Fruit fly (Drosophila melanogaster) whole organism, embryonic: ENCODE results near the gene Ugt37D1.

Experiments used
- CG10321 ChIP-seq: fragments of 200-800 bp; sonication (Bioruptor generic); IDR thresholded peaks from 2 replicates; pipeline ENCODE4 v1.3.6; 2022; ENCODE audit warnings: missing biosample characterization, missing genetic modification characterization
- CG10565 ChIP-seq: fragments of 200-800 bp; sonication (Bioruptor generic); optimal IDR thresholded peaks from 3 replicates; lab custom pipeline; 2016; ENCODE audit warnings: missing biosample characterization, mild to moderate bottlenecking, missing genetic modification characterization
- CG12299 ChIP-seq: fragments of 200-800 bp; sonication (Bioruptor generic); optimal IDR thresholded peaks from 2 replicates; lab custom pipeline; 2018; ENCODE audit warnings: missing biosample characterization, mild to moderate bottlenecking, missing genetic modification characterization
- CG1529 ChIP-seq: fragments of 200-800 bp; sonication (Bioruptor generic); optimal IDR thresholded peaks from 3 replicates; lab custom pipeline; 2018; ENCODE audit warnings: missing biosample characterization, missing genetic modification characterization
- CG15479 ChIP-seq: fragments of 200-800 bp; sonication (Bioruptor generic); optimal IDR thresholded peaks from 3 replicates; lab custom pipeline; 2019; ENCODE audit warnings: missing biosample characterization, mild to moderate bottlenecking, missing genetic modification characterization, moderate library complexity
- CG15601 ChIP-seq: fragments of 200-800 bp; sonication (Bioruptor generic); optimal IDR thresholded peaks from 3 replicates; lab custom pipeline; 2019; ENCODE audit warnings: missing biosample characterization, mild to moderate bottlenecking, missing genetic modification characterization, moderate library complexity
- CG18476 ChIP-seq: fragments of 200-800 bp; sonication (Bioruptor generic); optimal IDR thresholded peaks from 2 replicates; lab custom pipeline; 2016; ENCODE audit warnings: missing biosample characterization, mild to moderate bottlenecking, missing genetic modification characterization
- CG30431 ChIP-seq: fragments of 200-800 bp; sonication (Bioruptor generic); optimal IDR thresholded peaks from 2 replicates; lab custom pipeline; 2017; ENCODE audit warnings: missing biosample characterization, missing genetic modification characterization
- CG34224 ChIP-seq: fragments of 200-800 bp; sonication (Bioruptor generic); IDR thresholded peaks from 3 replicates; pipeline ENCODE4 v1.3.6; 2022; ENCODE audit warnings: missing biosample characterization, missing genetic modification characterization; ENCODE audit not compliant: partially characterized antibody
- CG34422 ChIP-seq: fragments of 200-800 bp; sonication (Bioruptor generic); IDR thresholded peaks from 3 replicates; pipeline ENCODE4 v1.3.6; 2022; ENCODE audit warnings: missing biosample characterization, missing genetic modification characterization
- CG3847 ChIP-seq: fragments of 200-800 bp; sonication (Bioruptor generic); IDR thresholded peaks from 2 replicates; pipeline ENCODE4 v1.3.6; 2022; ENCODE audit warnings: missing biosample characterization, missing genetic modification characterization
- CG3995 ChIP-seq: fragments of 200-800 bp; sonication (Bioruptor generic); optimal IDR thresholded peaks from 3 replicates; lab custom pipeline; 2016; ENCODE audit warnings: missing biosample characterization, missing genetic modification characterization
- CG6175 ChIP-seq: fragments of 200-800 bp; sonication (Bioruptor generic); IDR thresholded peaks from 3 replicates; pipeline ENCODE4 v1.3.6; 2022; ENCODE audit warnings: missing biosample characterization, missing genetic modification characterization
- CG7928 ChIP-seq: fragments of 200-800 bp; sonication (Bioruptor generic); optimal IDR thresholded peaks from 2 replicates; lab custom pipeline; 2017; ENCODE audit warnings: missing biosample characterization, mild to moderate bottlenecking, missing genetic modification characterization
- CG8281 ChIP-seq: fragments of 200-800 bp; sonication (Bioruptor generic); optimal IDR thresholded peaks from 2 replicates; lab custom pipeline; 2018; ENCODE audit warnings: missing biosample characterization, mild to moderate bottlenecking, missing genetic modification characterization, moderate library complexity
- GATAe ChIP-seq: fragments of 200-800 bp; sonication (Bioruptor generic); conservative IDR thresholded peaks from 2 replicates; pipeline ENCODE4 v1.3.6; 2022; ENCODE audit warnings: missing biosample characterization, missing genetic modification characterization
- H15 ChIP-seq: fragments of 200-800 bp; sonication (Bioruptor generic); IDR thresholded peaks from 3 replicates; pipeline ENCODE4 v1.3.6; 2022; ENCODE audit warnings: missing biosample characterization, missing genetic modification characterization
- HLHmδ ChIP-seq: fragments of 200-800 bp; sonication (Bioruptor generic); optimal IDR thresholded peaks from 2 replicates; lab custom pipeline; 2018; ENCODE audit warnings: missing biosample characterization, mild to moderate bottlenecking, missing genetic modification characterization, moderate library complexity
- Hmx ChIP-seq: fragments of 200-800 bp; sonication (Bioruptor generic); optimal IDR thresholded peaks from 2 replicates; lab custom pipeline; 2016; ENCODE audit warnings: missing biosample characterization, missing genetic modification characterization
- Hsf ChIP-seq: fragments of 200-800 bp; sonication (Bioruptor generic); optimal IDR thresholded peaks from 3 replicates; lab custom pipeline; 2016; ENCODE audit warnings: missing biosample characterization, missing genetic modification characterization
- MBD-R2 ChIP-seq: fragments of 200-800 bp; sonication (Bioruptor generic); IDR thresholded peaks from 2 replicates; pipeline ENCODE4 v1.3.6; 2022; ENCODE audit warnings: missing biosample characterization, missing genetic modification characterization
- MESR4 ChIP-seq: fragments of 200-800 bp; sonication (Bioruptor generic); optimal IDR thresholded peaks from 2 replicates; lab custom pipeline; 2018; ENCODE audit warnings: missing biosample characterization, mild to moderate bottlenecking, missing genetic modification characterization, moderate library complexity
- Max ChIP-seq: fragments of 200-800 bp; sonication (Bioruptor generic); optimal IDR thresholded peaks from 2 replicates; lab custom pipeline; 2016; ENCODE audit warnings: missing biosample characterization, mild to moderate bottlenecking, missing genetic modification characterization
- Med ChIP-seq: fragments of 200-800 bp; sonication (Bioruptor generic); peaks from one replicate; lab custom pipeline; 2016; ENCODE audit warnings: missing biosample characterization, missing genetic modification characterization, mild to moderate bottlenecking, inconsistent platforms, moderate library complexity
- Meics ChIP-seq: fragments of 200-800 bp; sonication (Bioruptor generic); optimal IDR thresholded peaks from 2 replicates; lab custom pipeline; 2017; ENCODE audit warnings: missing biosample characterization, mild to moderate bottlenecking, missing genetic modification characterization
- Neu2 ChIP-seq: fragments of 200-800 bp; sonication (Bioruptor generic); optimal IDR thresholded peaks from 3 replicates; lab custom pipeline; 2016; ENCODE audit warnings: missing biosample characterization, missing genetic modification characterization, borderline replicate concordance
- Pdp1 ChIP-seq, 2 experiments: fragments of 200-800 bp; sonication (Bioruptor generic); optimal IDR thresholded peaks; 3 replicates each; lab custom pipeline; 2016; ENCODE audit warnings: missing biosample characterization in 2 of 2, missing genetic modification characterization in 2 of 2, mild to moderate bottlenecking in 1 of 2, moderate library complexity in 1 of 2
- Poxn ChIP-seq: fragments of 200-800 bp; sonication (Bioruptor generic); IDR thresholded peaks from 2 replicates; pipeline ENCODE4 v1.3.6; 2022; ENCODE audit warnings: missing biosample characterization, missing genetic modification characterization
- Rfx ChIP-seq: fragments of 200-800 bp; sonication (Bioruptor generic); IDR thresholded peaks from 2 replicates; pipeline ENCODE4 v1.3.6; 2022; ENCODE audit warnings: missing biosample characterization, missing genetic modification characterization
- TFAM ChIP-seq: fragments of 200-800 bp; sonication (Bioruptor generic); optimal IDR thresholded peaks from 2 replicates; lab custom pipeline; 2017; ENCODE audit warnings: missing biosample characterization, missing genetic modification characterization, inconsistent platforms
- bab2 ChIP-seq: fragments of 200-800 bp; sonication (Bioruptor generic); optimal IDR thresholded peaks from 2 replicates; lab custom pipeline; 2016; ENCODE audit warnings: missing biosample characterization, missing genetic modification characterization
- btn ChIP-seq: fragments of 200-800 bp; sonication (Bioruptor generic); optimal IDR thresholded peaks from 2 replicates; lab custom pipeline; 2016; ENCODE audit warnings: missing biosample characterization, missing genetic modification characterization
- fd102C ChIP-seq: fragments of 200-800 bp; sonication (Bioruptor generic); optimal IDR thresholded peaks from 2 replicates; lab custom pipeline; 2018; ENCODE audit warnings: missing biosample characterization, mild to moderate bottlenecking, missing genetic modification characterization, moderate library complexity
- fd64A ChIP-seq: fragments of 200-800 bp; sonication (Bioruptor generic); optimal IDR thresholded peaks from 3 replicates; lab custom pipeline; 2018; ENCODE audit warnings: missing biosample characterization, mild to moderate bottlenecking, missing genetic modification characterization
- gro ChIP-seq: fragments of 200-800 bp; sonication (Bioruptor generic); optimal IDR thresholded peaks from 2 replicates; lab custom pipeline; 2016; ENCODE audit warnings: missing biosample characterization, missing genetic modification characterization
- gt ChIP-seq: fragments of 200-800 bp; sonication (Bioruptor generic); IDR thresholded peaks from 2 replicates; pipeline ENCODE4 v1.3.6; 2022; ENCODE audit warnings: missing biosample characterization, missing genetic modification characterization
- insv ChIP-seq, 2 experiments: fragments of 200-800 bp; sonication (Bioruptor generic); optimal IDR thresholded peaks; 3 replicates each; lab custom pipeline; 2016 to 2018; ENCODE audit warnings: missing biosample characterization in 2 of 2, missing genetic modification characterization in 2 of 2
- inv ChIP-seq: fragments of 200-800 bp; sonication (Bioruptor generic); IDR thresholded peaks from 2 replicates; pipeline ENCODE4 v1.3.6; 2022; ENCODE audit warnings: missing biosample characterization, missing genetic modification characterization; ENCODE audit not compliant: partially characterized antibody
- jumu ChIP-seq: fragments of 200-800 bp; sonication (Bioruptor generic); optimal IDR thresholded peaks from 3 replicates; lab custom pipeline; 2016; ENCODE audit warnings: missing biosample characterization, missing genetic modification characterization
- klu ChIP-seq: fragments of 200-800 bp; sonication (Bioruptor generic); IDR thresholded peaks from 2 replicates; pipeline ENCODE4 v1.3.6; 2022; ENCODE audit warnings: missing biosample characterization, missing genetic modification characterization
- lbe ChIP-seq: fragments of 200-800 bp; sonication (Bioruptor generic); optimal IDR thresholded peaks from 2 replicates; lab custom pipeline; 2016; ENCODE audit warnings: missing biosample characterization, mild to moderate bottlenecking, missing genetic modification characterization
- nau ChIP-seq: fragments of 200-800 bp; sonication (Bioruptor generic); optimal IDR thresholded peaks from 3 replicates; lab custom pipeline; 2017; ENCODE audit warnings: missing biosample characterization, mild to moderate bottlenecking, missing genetic modification characterization, missing genetic modification reagents
- nmo ChIP-seq: fragments of 200-800 bp; sonication (Bioruptor generic); optimal IDR thresholded peaks from 2 replicates; lab custom pipeline; 2018; ENCODE audit warnings: missing biosample characterization, mild to moderate bottlenecking, missing genetic modification characterization, moderate library complexity
- peb ChIP-seq: fragments of 200-800 bp; sonication (Bioruptor generic); IDR thresholded peaks from 2 replicates; pipeline ENCODE4 v1.3.6; 2022; ENCODE audit warnings: missing biosample characterization, missing genetic modification characterization
- sna ChIP-seq: fragments of 200-800 bp; sonication (Bioruptor generic); IDR thresholded peaks from 2 replicates; pipeline ENCODE4 v1.3.6; 2022; ENCODE audit warnings: missing biosample characterization, missing genetic modification characterization; ENCODE audit not compliant: partially characterized antibody
- sob ChIP-seq: fragments of 200-800 bp; sonication (Bioruptor generic); IDR thresholded peaks from 2 replicates; pipeline ENCODE4 v1.3.6; 2022; ENCODE audit warnings: missing biosample characterization, missing genetic modification characterization
- toy ChIP-seq: fragments of 200-800 bp; sonication (Bioruptor generic); IDR thresholded peaks from 2 replicates; pipeline ENCODE4 v1.3.6; 2022; ENCODE audit warnings: missing biosample characterization, missing genetic modification characterization
- yki ChIP-seq: fragments of >200 bp; optimal IDR thresholded peaks from 3 replicates; lab custom pipeline; 2018
- zfh1 ChIP-seq: fragments of 200-800 bp; sonication (Bioruptor generic); IDR thresholded peaks from 3 replicates; pipeline ENCODE4 v1.3.6; 2022; ENCODE audit warnings: missing biosample characterization, missing genetic modification characterization

The Ugt37D1 gene

DNA sequence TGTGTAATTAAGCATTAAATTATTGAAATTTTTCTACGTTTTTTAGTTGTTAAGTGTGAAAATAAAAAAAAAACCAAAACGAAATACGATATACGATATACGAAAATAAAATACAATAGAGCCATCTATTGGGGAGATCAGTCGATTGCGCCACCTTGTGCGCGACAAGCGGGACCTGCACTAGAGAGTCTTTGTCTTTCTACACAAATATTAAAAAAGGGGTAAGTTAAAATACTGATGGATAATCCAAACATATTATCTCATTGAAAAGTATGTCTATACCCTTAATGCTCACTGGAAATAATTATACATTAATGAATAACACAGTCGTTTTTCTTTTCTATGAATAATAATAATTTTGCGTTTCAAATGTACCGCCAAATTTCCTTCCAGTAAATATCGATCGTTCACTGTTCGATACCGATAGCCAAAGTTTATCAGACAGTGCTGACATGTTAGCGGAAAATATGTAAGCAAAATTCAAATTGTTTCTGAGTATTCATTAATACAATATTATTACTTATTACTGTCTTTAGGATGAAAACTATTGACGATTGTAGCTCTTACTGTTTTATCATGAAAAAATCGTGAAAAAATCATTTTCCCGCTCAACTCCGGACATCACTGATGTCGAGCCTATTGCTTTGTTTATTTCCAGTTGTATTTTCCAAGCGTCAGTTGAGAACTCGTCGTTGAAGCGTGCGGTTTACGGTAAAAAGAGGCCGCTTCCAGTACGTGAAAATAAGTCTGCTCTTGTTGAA is 17.3 kb downstream of the Ugt37D1 start, which contains the start of gene mdy (continued):
- TF ChIP-seq lbe (GFP tag; lab: Kevin White, UChicago), result peak; percentile 61
- TF ChIP-seq H15 (GFP tag; lab: Robert Waterston, UW), result peak; percentile 36; the same call in 1 of the 3 replicates
- peak in 1 of 2 experiments; percentile 62 for TF ChIP-seq insv (GFP tag; optimal IDR thresholded peaks at IDR 0.05; lab: Kevin White, UChicago)
- peak; percentile 38; the same call in 1 of the 2 replicates for TF ChIP-seq inv
- no peak for TF ChIP-seq CG10565 (GFP tag; lab: Kevin White, UChicago)
- TF ChIP-seq gt, result no peak
- no peak for TF ChIP-seq nau
- TF ChIP-seq sob (GFP tag; lab: Robert Waterston, UW), result peak; percentile 23; the same call in 1 of the 2 replicates
- no peak for TF ChIP-seq Hmx (GFP tag; lab: Kevin White, UChicago)
- TF ChIP-seq gro (GFP tag; lab: Kevin White, UChicago), result peak; percentile 6
- TF ChIP-seq jumu (GFP tag; lab: Kevin White, UChicago), result peak; percentile 8
- no peak for TF ChIP-seq fd64A (GFP tag; lab: Kevin White, UChicago)
- peak; percentile 46; the same call in 1 of the 3 replicates for TF ChIP-seq CG6175
- peak; percentile 60; the same call in 2 of the 3 replicates for TF ChIP-seq zfh1 (GFP tag; lab: Robert Waterston, UW)
- TF ChIP-seq CG7928 (GFP tag; lab: Kevin White, UChicago), result no peak
- peak; percentile 69 for TF ChIP-seq Hsf (GFP tag; lab: Kevin White, UChicago)
- peak; percentile 65 for TF ChIP-seq Max (GFP tag; lab: Kevin White, UChicago)
- TF ChIP-seq CG30431, result peak; percentile 15
- TF ChIP-seq CG15601 (tag; lab: Kevin White, UChicago), result peak; percentile 44
- no peak for TF ChIP-seq yki (lab: Kevin White, UChicago)
- peak; percentile 57 for TF ChIP-seq nmo (GFP tag; lab: Kevin White, UChicago)
- TF ChIP-seq fd102C (GFP tag; lab: Kevin White, UChicago), result no peak
- TF ChIP-seq CG18476 (GFP tag; lab: Kevin White, UChicago), result peak; percentile 71
- peak; percentile 65 for TF ChIP-seq Rfx (GFP tag; lab: Robert Waterston, UW)
- TF ChIP-seq bab2 (GFP tag; lab: Kevin White, UChicago), result peak; percentile 63
- no peak for TF ChIP-seq MESR4 (GFP tag; lab: Kevin White, UChicago)
- TF ChIP-seq CG3995 (GFP tag; lab: Kevin White, UChicago), result no peak
- peak; percentile 45; the same call in 1 of the 2 replicates for TF ChIP-seq klu (GFP tag; lab: Robert Waterston, UW)
- peak; percentile 46 to 58 for TF ChIP-seq Pdp1 (GFP tag; optimal IDR thresholded peaks at IDR 0.05; lab: Kevin White, UChicago)
- peak; percentile 37 for TF ChIP-seq CG12299 (tag; lab: Kevin White, UChicago)
- peak; percentile 50; the same call in 1 of the 2 replicates for TF ChIP-seq CG3847 (GFP tag; lab: Robert Waterston, UW)
- TF ChIP-seq CG15479 (GFP tag; lab: Kevin White, UChicago), result no peak
- TF ChIP-seq btn (GFP tag; lab: Kevin White, UChicago), result no peak
- TF ChIP-seq CG8281 (tag; lab: Kevin White, UChicago), result peak; percentile 10
- no peak for TF ChIP-seq GATAe
- TF ChIP-seq sna, result no peak; the same call in 1 of the 2 replicates
- TF ChIP-seq CG1529 (GFP tag; lab: Kevin White, UChicago), result no peak
- no peak for TF ChIP-seq Neu2 (GFP tag; lab: Kevin White, UChicago)
- no peak for TF ChIP-seq toy (GFP tag; lab: Robert Waterston, UW)
- no peak for TF ChIP-seq TFAM
- TF ChIP-seq peb (GFP tag; lab: Robert Waterston, UW), result no peak
- TF ChIP-seq Med (GFP tag; lab: Kevin White, UChicago), result peak; percentile 90
- 0 out of 2 replicates have a peak, but pooled peaks have one; percentile 5 for TF ChIP-seq Poxn
- no peak for TF ChIP-seq CG10321 (GFP tag; lab: Robert Waterston, UW)
- TF ChIP-seq HLHmδ (GFP tag; lab: Kevin White, UChicago), result no peak
- peak; percentile 15; the same call in 2 of the 3 replicates for TF ChIP-seq CG34422 (GFP tag; lab: Robert Waterston, UW)
- no peak; the same call in 1 of the 2 replicates for TF ChIP-seq MBD-R2 (GFP tag; lab: Robert Waterston, UW)
- TF ChIP-seq Meics (GFP tag; lab: Kevin White, UChicago), result peak; percentile 26
- TF ChIP-seq CG34224 (GFP tag; lab: Robert Waterston, UW), result peak; percentile 30; the same call in 1 of the 3 replicates
